Fruit fly (Drosophila melanogaster) whole organism, embryonic: ENCODE results near the gene Hsp83.

ENCODE experiments used
- CG10274 ChIP-seq: fragments of 200-800 bp; sonication (Bioruptor generic); optimal IDR thresholded peaks from 3 replicates; lab custom pipeline; 2017; ENCODE audit warnings: missing biosample characterization, mild to moderate bottlenecking, missing genetic modification characterization
- CG11456 ChIP-seq: fragments of 200-800 bp; sonication (Bioruptor generic); IDR thresholded peaks from 3 replicates; pipeline ENCODE4 v1.3.6; 2022; ENCODE audit warnings: missing biosample characterization, missing genetic modification characterization
- CG11695 ChIP-seq: fragments of 200-800 bp; sonication (Bioruptor generic); IDR thresholded peaks from 3 replicates; pipeline ENCODE4 v1.3.6; 2022; ENCODE audit warnings: missing biosample characterization, missing genetic modification characterization
- CG12071 ChIP-seq: fragments of 200-800 bp; sonication (Bioruptor generic); optimal IDR thresholded peaks from 3 replicates; lab custom pipeline; 2018; ENCODE audit warnings: missing biosample characterization, mild to moderate bottlenecking, missing genetic modification characterization
- CG12219 ChIP-seq: fragments of 200-800 bp; sonication (Bioruptor generic); optimal IDR thresholded peaks from 3 replicates; lab custom pipeline; 2018; ENCODE audit warnings: missing biosample characterization, mild to moderate bottlenecking, missing genetic modification characterization
- CG12391 ChIP-seq: fragments of 200-800 bp; sonication (Bioruptor generic); optimal IDR thresholded peaks from 3 replicates; lab custom pipeline; 2018; ENCODE audit warnings: missing biosample characterization, mild to moderate bottlenecking, missing genetic modification characterization, moderate library complexity
- CG12659 ChIP-seq: fragments of 200-800 bp; sonication (Bioruptor generic); optimal IDR thresholded peaks from 3 replicates; lab custom pipeline; 2017; ENCODE audit warnings: mild to moderate bottlenecking, missing biosample characterization, missing genetic modification reagents, missing genetic modification characterization
- CG12769 ChIP-seq: fragments of 200-800 bp; sonication (Bioruptor generic); optimal IDR thresholded peaks from 2 replicates; lab custom pipeline; 2019; ENCODE audit warnings: missing biosample characterization, mild to moderate bottlenecking, missing genetic modification characterization, moderate library complexity
- CG13123 ChIP-seq: fragments of 200-800 bp; sonication (Bioruptor generic); optimal IDR thresholded peaks from 2 replicates; lab custom pipeline; 2016; ENCODE audit warnings: missing biosample characterization, missing genetic modification characterization
- CG13424 ChIP-seq: fragments of 200-800 bp; sonication (Bioruptor generic); optimal IDR thresholded peaks from 2 replicates; lab custom pipeline; 2019; ENCODE audit warnings: missing biosample characterization, mild to moderate bottlenecking, missing genetic modification characterization, moderate library complexity
- CG13624 ChIP-seq: fragments of 200-800 bp; sonication (Bioruptor generic); optimal IDR thresholded peaks from 2 replicates; lab custom pipeline; 2016; ENCODE audit warnings: missing biosample characterization, missing genetic modification characterization
- CG14050 ChIP-seq: fragments of 200-800 bp; sonication (Bioruptor generic); IDR thresholded peaks from 3 replicates; pipeline ENCODE4 v1.3.6; 2022; ENCODE audit warnings: missing biosample characterization, missing genetic modification characterization
- CG15073 ChIP-seq: fragments of 200-800 bp; sonication (Bioruptor generic); optimal IDR thresholded peaks from 2 replicates; lab custom pipeline; 2016; ENCODE audit warnings: missing biosample characterization, missing genetic modification characterization
- CG15479 ChIP-seq: fragments of 200-800 bp; sonication (Bioruptor generic); optimal IDR thresholded peaks from 3 replicates; lab custom pipeline; 2019; ENCODE audit warnings: missing biosample characterization, mild to moderate bottlenecking, missing genetic modification characterization, moderate library complexity
- CG2116 ChIP-seq: fragments of 200-800 bp; sonication (Bioruptor generic); optimal IDR thresholded peaks from 3 replicates; lab custom pipeline; 2018; ENCODE audit warnings: missing biosample characterization, mild to moderate bottlenecking, missing genetic modification characterization
- CG2202 ChIP-seq: fragments of 200-800 bp; sonication (Bioruptor generic); optimal IDR thresholded peaks from 2 replicates; lab custom pipeline; 2018; ENCODE audit warnings: missing biosample characterization, mild to moderate bottlenecking, missing genetic modification characterization
- CG31388 ChIP-seq: fragments of 200-800 bp; sonication (Bioruptor generic); optimal IDR thresholded peaks from 2 replicates; lab custom pipeline; 2016; ENCODE audit warnings: missing biosample characterization, missing genetic modification characterization
- CG3163 ChIP-seq: fragments of 200-800 bp; sonication (Bioruptor generic); optimal IDR thresholded peaks from 3 replicates; lab custom pipeline; 2016; ENCODE audit warnings: missing biosample characterization, missing genetic modification characterization
- CG32772 ChIP-seq: fragments of 200-800 bp; sonication (Bioruptor generic); IDR thresholded peaks from 2 replicates; pipeline ENCODE4 v1.3.6; 2022; ENCODE audit warnings: missing biosample characterization, missing genetic modification characterization
- CG3407 ChIP-seq: fragments of 200-800 bp; sonication (Bioruptor generic); optimal IDR thresholded peaks from 2 replicates; lab custom pipeline; 2018; ENCODE audit warnings: missing biosample characterization, mild to moderate bottlenecking, missing genetic modification characterization
- CG34224 ChIP-seq: fragments of 200-800 bp; sonication (Bioruptor generic); IDR thresholded peaks from 3 replicates; pipeline ENCODE4 v1.3.6; 2022; ENCODE audit warnings: missing biosample characterization, missing genetic modification characterization; ENCODE audit not compliant: partially characterized antibody
- CG34376 ChIP-seq: fragments of 200-800 bp; sonication (Bioruptor generic); optimal IDR thresholded peaks from 2 replicates; lab custom pipeline; 2018; ENCODE audit warnings: missing biosample characterization, mild to moderate bottlenecking, missing genetic modification characterization
- CG4360 ChIP-seq: fragments of 200-800 bp; sonication (Bioruptor generic); IDR thresholded peaks from 2 replicates; pipeline ENCODE4 v1.3.6; 2022; ENCODE audit warnings: missing biosample characterization, missing genetic modification characterization
- CG4617 ChIP-seq: fragments of 200-800 bp; sonication (Bioruptor generic); optimal IDR thresholded peaks from 3 replicates; lab custom pipeline; 2016; ENCODE audit warnings: missing biosample characterization, missing genetic modification characterization, borderline replicate concordance
- CG4820 ChIP-seq: fragments of 200-800 bp; sonication (Bioruptor generic); optimal IDR thresholded peaks from 3 replicates; lab custom pipeline; 2016; ENCODE audit warnings: missing biosample characterization, missing genetic modification characterization
- CG7372 ChIP-seq: fragments of 200-800 bp; sonication (Bioruptor generic); IDR thresholded peaks from 2 replicates; pipeline ENCODE4 v1.3.6; 2022; ENCODE audit warnings: missing biosample characterization, missing genetic modification characterization
- CG8478 ChIP-seq: fragments of >200 bp; optimal IDR thresholded peaks from 2 replicates; lab custom pipeline; 2018
- CG9932 ChIP-seq: fragments of 200-800 bp; sonication (Bioruptor generic); IDR thresholded peaks from 2 replicates; pipeline ENCODE4 v1.3.6; 2022; ENCODE audit warnings: missing biosample characterization, missing genetic modification characterization
- Dp ChIP-seq: fragments of 200-800 bp; sonication (Bioruptor generic); optimal IDR thresholded peaks from 2 replicates; lab custom pipeline; 2018; ENCODE audit warnings: missing biosample characterization, mild to moderate bottlenecking, missing genetic modification characterization, moderate library complexity
- Drgx ChIP-seq: fragments of 200-800 bp; sonication (Bioruptor generic); IDR thresholded peaks from 2 replicates; pipeline ENCODE4 v1.3.6; 2022; ENCODE audit warnings: missing biosample characterization, missing genetic modification characterization
- HLHmδ ChIP-seq: fragments of 200-800 bp; sonication (Bioruptor generic); optimal IDR thresholded peaks from 2 replicates; lab custom pipeline; 2018; ENCODE audit warnings: missing biosample characterization, mild to moderate bottlenecking, missing genetic modification characterization, moderate library complexity
- Hr3 ChIP-seq: fragments of 200-800 bp; sonication (Bioruptor generic); optimal IDR thresholded peaks from 3 replicates; lab custom pipeline; 2016; ENCODE audit warnings: missing biosample characterization, missing genetic modification characterization
- Hr78 ChIP-seq, 2 experiments: fragments of 200-800 bp in 1 of 2; fragments of >200 bp in 1 of 2; sonication (Bioruptor generic) in 1 of 2; optimal IDR thresholded peaks; 2 replicates each; lab custom pipeline; 2017 to 2019; ENCODE audit warnings: missing biosample characterization in 2 of 2, missing genetic modification characterization in 2 of 2, mild to moderate bottlenecking in 1 of 2, moderate library complexity in 1 of 2
- NK7.1 ChIP-seq: fragments of 200-800 bp; sonication (Bioruptor generic); optimal IDR thresholded peaks from 3 replicates; lab custom pipeline; 2016; ENCODE audit warnings: missing biosample characterization, missing genetic modification characterization
- Nf-YA ChIP-seq: fragments of 200-800 bp; sonication (Bioruptor generic); IDR thresholded peaks from 2 replicates; pipeline ENCODE4 v1.3.6; 2022; ENCODE audit warnings: missing biosample characterization, missing genetic modification characterization
- Oli ChIP-seq: fragments of 200-800 bp; sonication (Bioruptor generic); optimal IDR thresholded peaks from 2 replicates; lab custom pipeline; 2018; ENCODE audit warnings: missing biosample characterization, mild to moderate bottlenecking, missing genetic modification characterization, moderate library complexity
- Sry-δ ChIP-seq: fragments of 200-800 bp; sonication (Bioruptor generic); optimal IDR thresholded peaks from 2 replicates; lab custom pipeline; 2016; ENCODE audit warnings: missing biosample characterization, missing genetic modification characterization
- Taf1 ChIP-seq: fragments of 200-800 bp; sonication (Bioruptor generic); IDR thresholded peaks from 2 replicates; pipeline ENCODE4 v1.3.6; 2022; ENCODE audit warnings: missing biosample characterization, missing genetic modification characterization
- Usf ChIP-seq: fragments of 200-800 bp; sonication (Bioruptor generic); optimal IDR thresholded peaks from 2 replicates; lab custom pipeline; 2017; ENCODE audit warnings: missing genotype, missing biosample characterization, missing genetic modification characterization
- Vsx1 ChIP-seq: fragments of 200-800 bp; sonication (Bioruptor generic); optimal IDR thresholded peaks from 2 replicates; lab custom pipeline; 2017; ENCODE audit warnings: missing biosample characterization, mild to moderate bottlenecking, missing genetic modification characterization, missing genetic modification reagents
- ac ChIP-seq: fragments of 200-800 bp; sonication (Bioruptor generic); optimal IDR thresholded peaks from 3 replicates; lab custom pipeline; 2017; ENCODE audit warnings: missing biosample characterization, mild to moderate bottlenecking, missing genetic modification characterization
- btn ChIP-seq: fragments of 200-800 bp; sonication (Bioruptor generic); optimal IDR thresholded peaks from 2 replicates; lab custom pipeline; 2016; ENCODE audit warnings: missing biosample characterization, missing genetic modification characterization
- fd64A ChIP-seq: fragments of 200-800 bp; sonication (Bioruptor generic); optimal IDR thresholded peaks from 3 replicates; lab custom pipeline; 2018; ENCODE audit warnings: missing biosample characterization, mild to moderate bottlenecking, missing genetic modification characterization
- fru ChIP-seq: fragments of >200 bp; optimal IDR thresholded peaks from 2 replicates; lab custom pipeline; 2017
- grn ChIP-seq: fragments of 200-800 bp; sonication (Bioruptor generic); optimal IDR thresholded peaks from 3 replicates; lab custom pipeline; 2017; ENCODE audit warnings: missing biosample characterization, missing genetic modification characterization
- ind ChIP-seq: fragments of 200-800 bp; sonication (Bioruptor generic); optimal IDR thresholded peaks from 3 replicates; lab custom pipeline; 2016; ENCODE audit warnings: missing biosample characterization, missing genetic modification characterization
- lbe ChIP-seq: fragments of 200-800 bp; sonication (Bioruptor generic); optimal IDR thresholded peaks from 2 replicates; lab custom pipeline; 2016; ENCODE audit warnings: missing biosample characterization, mild to moderate bottlenecking, missing genetic modification characterization
- vvl ChIP-seq: fragments of 200-800 bp; sonication (Bioruptor generic); IDR thresholded peaks from 2 replicates; pipeline ENCODE4 v1.3.6; 2022; ENCODE audit warnings: missing biosample characterization, missing genetic modification characterization
- yki ChIP-seq: fragments of >200 bp; optimal IDR thresholded peaks from 3 replicates; lab custom pipeline; 2018
- zf30C ChIP-seq: fragments of 200-800 bp; sonication (Bioruptor generic); optimal IDR thresholded peaks from 3 replicates; lab custom pipeline; 2018; ENCODE audit warnings: missing biosample characterization, mild to moderate bottlenecking, missing genetic modification characterization

Gene Hsp83

dm6 chr3L:3148125-3149059, 44.4 kb upstream of the Hsp83 start, which contains the start of the genes Usp5 and BtbVII (continued):
- TF ChIP-seq CG2202 (tag; lab: Kevin White, UChicago) (no peak), Hr78 (GFP tag; optimal IDR thresholded peaks at IDR 0.05; lab: Kevin White, UChicago) (no peak), CG31388 (GFP tag; lab: Kevin White, UChicago) (no peak), Dp (GFP tag; lab: Kevin White, UChicago) (peak; percentile 44), CG11456 (GFP tag; lab: Robert Waterston, UW) (no peak), CG14050 (no peak), Sry-δ (GFP tag; lab: Kevin White, UChicago) (peak; percentile 96), Nf-YA (GFP tag; lab: Robert Waterston, UW) (no peak), CG4820 (peak; percentile 37), CG34376 (GFP tag; lab: Kevin White, UChicago) (peak; percentile 81), CG7372 (no peak), ac (GFP tag; lab: Kevin White, UChicago) (peak; percentile 67), btn (GFP tag; lab: Kevin White, UChicago) (peak; percentile 18), yki (lab: Kevin White, UChicago) (no peak), ind (GFP tag; lab: Kevin White, UChicago) (peak; percentile 46), zf30C (no peak), CG13624 (GFP tag; lab: Kevin White, UChicago) (peak; percentile 70), fru (lab: Kevin White, UChicago) (no peak), Usf (GFP tag; lab: Kevin White, UChicago) (no peak), fd64A (GFP tag; lab: Kevin White, UChicago) (no peak), Taf1 (GFP tag; lab: Robert Waterston, UW) (peak; percentile 48), NK7.1 (GFP tag; lab: Kevin White, UChicago) (peak; percentile 32), CG8478 (lab: Kevin White, UChicago) (no peak), CG13123 (peak; percentile 59), Drgx (GFP tag; lab: Robert Waterston, UW) (peak; percentile 62), CG3407 (GFP tag; lab: Kevin White, UChicago) (no peak), CG11695 (no peak; the same call in 2 of the 3 replicates), CG13424 (tag; lab: Kevin White, UChicago) (peak; percentile 64), CG15479 (GFP tag; lab: Kevin White, UChicago) (no peak), CG12659 (GFP tag; lab: Kevin White, UChicago) (peak; percentile 65), CG12769 (tag; lab: Kevin White, UChicago) (peak; percentile 78), CG2116 (GFP tag; lab: Kevin White, UChicago) (peak; percentile 71), lbe (GFP tag; lab: Kevin White, UChicago) (peak; percentile 4), Oli (tag; lab: Kevin White, UChicago) (peak; percentile 39), CG9932 (GFP tag; lab: Robert Waterston, UW) (peak; percentile 86), grn (GFP tag; lab: Kevin White, UChicago) (no peak), Hr3 (GFP tag; lab: Kevin White, UChicago) (peak; percentile 63), CG12071 (GFP tag; lab: Kevin White, UChicago) (no peak), CG4360 (GFP tag; lab: Robert Waterston, UW) (peak; percentile 65), CG3163 (GFP tag; lab: Kevin White, UChicago) (peak; percentile 18), CG12391 (tag; lab: Kevin White, UChicago) (peak; percentile 67), CG12219 (GFP tag; lab: Kevin White, UChicago) (peak; percentile 44), CG34224 (GFP tag; lab: Robert Waterston, UW) (peak; percentile 99), CG10274 (GFP tag; lab: Kevin White, UChicago) (no peak), vvl (peak; percentile 71; the same call in 1 of the 2 replicates), CG4617 (GFP tag; lab: Kevin White, UChicago) (peak; percentile 50), Vsx1 (GFP tag; lab: Kevin White, UChicago) (no peak), CG32772 (GFP tag; lab: Robert Waterston, UW) (peak; percentile 62), CG15073 (GFP tag; lab: Kevin White, UChicago) (no peak), HLHmδ (no peak)
